Fruit fly (Drosophila melanogaster): Measurements from ENCODE around the gene Kaz.

Gene Kaz

dm6 chr3R:24812987-24813636 is 16.6 kb downstream of the Kaz start (continued):
- no peak for TF ChIP-seq stwl (tag; optimal IDR thresholded peaks at IDR 0.05)
- peak; percentile 34 for TF ChIP-seq pros (GFP tag; optimal IDR thresholded peaks at IDR 0.05)
- no peak for TF ChIP-seq CG8765 (GFP tag; IDR thresholded peaks at IDR 0.05)
- TF ChIP-seq CG15479 (GFP tag; optimal IDR thresholded peaks at IDR 0.05): peak; percentile 58
- TF ChIP-seq D19A (tag; optimal IDR thresholded peaks at IDR 0.05): no peak
- TF ChIP-seq CG14965 (GFP tag; optimal IDR thresholded peaks at IDR 0.05; ENCODE audit: borderline replicate concordance): no peak
- no peak for TF ChIP-seq Elba2 (GFP tag; optimal IDR thresholded peaks at IDR 0.05)
- no peak for TF ChIP-seq Bteb2 (GFP tag; optimal IDR thresholded peaks at IDR 0.05)
- peak; percentile 4 for TF ChIP-seq cg (GFP tag; optimal IDR thresholded peaks at IDR 0.05)
- TF ChIP-seq cwo (GFP tag; optimal IDR thresholded peaks at IDR 0.05): no peak
- peak; percentile 24 for TF ChIP-seq kni (GFP tag; optimal IDR thresholded peaks at IDR 0.05)
- TF ChIP-seq CG6791 (GFP tag; IDR thresholded peaks at IDR 0.05; ENCODE audit: partially characterized antibody): 0 out of 3 replicates have a peak, but pooled peaks have one; percentile 15
- peak; percentile 15 for TF ChIP-seq cad (GFP tag; optimal IDR thresholded peaks at IDR 0.05)
- TF ChIP-seq BEAF-32 (GFP tag; optimal IDR thresholded peaks at IDR 0.05): no peak
- TF ChIP-seq en (GFP tag; optimal IDR thresholded peaks at IDR 0.05): no peak
- no peak for TF ChIP-seq D19B (GFP tag; optimal IDR thresholded peaks at IDR 0.05)
- TF ChIP-seq unc-4 (GFP tag; IDR thresholded peaks at IDR 0.05; ENCODE audit: partially characterized antibody): no peak
- TF ChIP-seq CG9609 (GFP tag; optimal IDR thresholded peaks at IDR 0.05): no peak
- TF ChIP-seq CG5953 (GFP tag; IDR thresholded peaks at IDR 0.05): no peak
- no peak for TF ChIP-seq Hr39 (optimal IDR thresholded peaks at IDR 0.05)
- peak; percentile 28 for TF ChIP-seq twi (tag; optimal IDR thresholded peaks at IDR 0.05)
- TF ChIP-seq scrt (GFP tag; optimal IDR thresholded peaks at IDR 0.05): peak; percentile 81
- TF ChIP-seq Antp (GFP tag; optimal IDR thresholded peaks at IDR 0.05): no peak
- no peak for TF ChIP-seq pan (optimal IDR thresholded peaks at IDR 0.05)
- no peak for TF ChIP-seq pan (GFP tag; optimal IDR thresholded peaks at IDR 0.05 in 1 of 2, IDR thresholded peaks at IDR 0.05 in 1 of 2)

dm6 chr3R:24812394-24812793 is 17.4 kb downstream of the Kaz start:
- TF ChIP-seq psq (GFP tag; optimal IDR thresholded peaks at IDR 0.05): no peak
- no peak for TF ChIP-seq maf-S (GFP tag; optimal IDR thresholded peaks at IDR 0.05)
- peak; percentile 55 for TF ChIP-seq twi (tag; optimal IDR thresholded peaks at IDR 0.05)
- TF ChIP-seq odd (GFP tag; optimal IDR thresholded peaks at IDR 0.05): no peak
- TF ChIP-seq Blimp-1 (GFP tag; optimal IDR thresholded peaks at IDR 0.05): peak; percentile 70
- peak; percentile 63 for TF ChIP-seq kni (GFP tag; optimal IDR thresholded peaks at IDR 0.05)
- no peak for TF ChIP-seq gt (GFP tag; IDR thresholded peaks at IDR 0.05)
- TF ChIP-seq kah (GFP tag; optimal IDR thresholded peaks at IDR 0.05): peak; percentile 77
- TF ChIP-seq exex (tag; optimal IDR thresholded peaks at IDR 0.05): peak; percentile 37
- no peak for TF ChIP-seq Jarid2 (GFP tag; optimal IDR thresholded peaks at IDR 0.05)
- TF ChIP-seq sc (optimal IDR thresholded peaks at IDR 0.05): no peak
- no peak for TF ChIP-seq sc (GFP tag; optimal IDR thresholded peaks at IDR 0.05)
- no peak for TF ChIP-seq CG3281 (GFP tag; optimal IDR thresholded peaks at IDR 0.05)
- TF ChIP-seq Pdp1 (GFP tag; optimal IDR thresholded peaks at IDR 0.05): peak in 1 of 2 experiments; percentile 51
- TF ChIP-seq hbn (GFP tag; IDR thresholded peaks at IDR 0.05; ENCODE audit: partially characterized antibody): no peak
- no peak for TF ChIP-seq zen (tag; optimal IDR thresholded peaks at IDR 0.05)
- TF ChIP-seq pb (GFP tag; optimal IDR thresholded peaks at IDR 0.05): no peak
- TF ChIP-seq HLHmδ (GFP tag; optimal IDR thresholded peaks at IDR 0.05): no peak
- TF ChIP-seq CG3995 (GFP tag; optimal IDR thresholded peaks at IDR 0.05): peak; percentile 40

All from whole organism, embryonic.